Fruit fly (Drosophila melanogaster): ENCODE data around the gene Arglu1.

Arglu1 gene

DNA sequence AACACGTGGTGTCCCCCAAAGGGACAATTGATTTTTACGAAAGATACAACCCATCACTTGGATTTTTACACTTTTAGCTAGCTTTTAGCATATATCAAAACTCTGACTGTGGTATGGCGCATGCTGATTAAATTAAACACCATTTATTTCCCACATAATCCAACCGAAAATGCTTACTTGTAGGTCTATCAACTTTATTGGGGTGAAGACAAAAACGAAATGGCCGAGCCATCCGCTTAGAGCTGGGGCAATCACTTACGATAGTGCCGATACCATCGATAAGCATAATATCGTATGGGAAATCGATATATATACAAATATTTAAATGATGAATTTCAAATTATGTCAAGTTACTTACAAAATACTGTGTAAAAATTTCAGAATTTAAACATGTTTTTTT lies 40.6 kb downstream of the Arglu1 start, which contains the start of gene RpS2 (continued):
- peak; percentile 3 for TF ChIP-seq CG4328 (GFP tag; optimal IDR thresholded peaks at IDR 0.05)
- peak; percentile 77 for TF ChIP-seq CG9932 (GFP tag; IDR thresholded peaks at IDR 0.05)
- no peak for TF ChIP-seq Oli (tag; optimal IDR thresholded peaks at IDR 0.05)
- TF ChIP-seq psq (GFP tag; optimal IDR thresholded peaks at IDR 0.05): no peak

dm6 chr2L:9894871-9895364 lies 43.0 kb downstream of the Arglu1 start, which contains the start of gene Bka:
TSS of gene Bka (plus strand) at chr2L:9895287.
- TF ChIP-seq Ada2b (GFP tag; IDR thresholded peaks at IDR 0.05) (0 out of 2 replicates have a peak, but pooled peaks have one; percentile 10), grn (GFP tag; optimal IDR thresholded peaks at IDR 0.05) (no peak), pum (GFP tag; optimal IDR thresholded peaks at IDR 0.05) (no peak), CG4282 (GFP tag; optimal IDR thresholded peaks at IDR 0.05) (no peak), Aef1 (GFP tag; IDR thresholded peaks at IDR 0.05) (no peak), CG30403 (GFP tag; optimal IDR thresholded peaks at IDR 0.05) (peak; percentile 26), Lim3 (GFP tag; IDR thresholded peaks at IDR 0.05) (no peak), Dip3 (GFP tag; optimal IDR thresholded peaks at IDR 0.05) (no peak), ssp (GFP tag; IDR thresholded peaks at IDR 0.05) (no peak), abd-A (tag; optimal IDR thresholded peaks at IDR 0.05) (no peak), Mrtf (GFP tag; IDR thresholded peaks at IDR 0.05) (no peak), MBD-R2 (GFP tag; IDR thresholded peaks at IDR 0.05) (peak; percentile 65), CG12744 (GFP tag; optimal IDR thresholded peaks at IDR 0.05) (no peak), CG10979 (tag; optimal IDR thresholded peaks at IDR 0.05) (peak; percentile 59), dati (GFP tag; IDR thresholded peaks at IDR 0.05) (no peak), CG11504 (tag; optimal IDR thresholded peaks at IDR 0.05) (no peak), CG8281 (tag; optimal IDR thresholded peaks at IDR 0.05) (no peak), Scr (GFP tag; IDR thresholded peaks at IDR 0.05; ENCODE audit: partially characterized antibody) (peak; percentile 99), CG3995 (GFP tag; optimal IDR thresholded peaks at IDR 0.05) (peak; percentile 67), CG12219 (GFP tag; optimal IDR thresholded peaks at IDR 0.05) (peak; percentile 6), HLH4C (GFP tag; IDR thresholded peaks at IDR 0.05; ENCODE audit: partially characterized antibody) (peak; percentile 95), CG16815 (GFP tag; optimal IDR thresholded peaks at IDR 0.05) (no peak), trh (GFP tag; optimal IDR thresholded peaks at IDR 0.05) (no peak), CG3065 (GFP tag; optimal IDR thresholded peaks at IDR 0.05) (no peak), Gsc (GFP tag; IDR thresholded peaks at IDR 0.05) (no peak), D (optimal IDR thresholded peaks at IDR 0.05) (no peak), D (GFP tag; optimal IDR thresholded peaks at IDR 0.05) (no peak), exex (tag; optimal IDR thresholded peaks at IDR 0.05) (peak; percentile 46), GATAe (GFP tag; conservative IDR thresholded peaks at IDR 0.05) (no peak), CG1024 (GFP tag; IDR thresholded peaks at IDR 0.05) (no peak), Hmr (GFP tag; optimal IDR thresholded peaks at IDR 0.05) (peak; percentile 77), pb (GFP tag; optimal IDR thresholded peaks at IDR 0.05) (no peak), Ets65A (GFP tag) (no peak), br (optimal IDR thresholded peaks at IDR 0.05) (no peak), CG4617 (GFP tag; optimal IDR thresholded peaks at IDR 0.05; ENCODE audit: borderline replicate concordance) (peak; percentile 46), H2.0 (GFP tag; IDR thresholded peaks at IDR 0.05) (no peak), fd64A (GFP tag; optimal IDR thresholded peaks at IDR 0.05) (peak; percentile 18), slou (GFP tag; optimal IDR thresholded peaks at IDR 0.05) (no peak), ham (GFP tag; IDR thresholded peaks at IDR 0.05) (no peak), tgo (GFP tag; IDR thresholded peaks at IDR 0.05) (no peak), CG31441 (GFP tag; IDR thresholded peaks at IDR 0.05) (peak; percentile 62), CG7928 (GFP tag; optimal IDR thresholded peaks at IDR 0.05) (peak; percentile 51), Deaf1 (tag; optimal IDR thresholded peaks at IDR 0.05) (peak; percentile 66), Opbp (GFP tag; IDR thresholded peaks at IDR 0.05; ENCODE audit: partially characterized antibody) (peak; percentile 95), CG31388 (GFP tag; optimal IDR thresholded peaks at IDR 0.05) (no peak), CG13296 (GFP tag; optimal IDR thresholded peaks at IDR 0.05) (peak; percentile 73), CG4404 (GFP tag; IDR thresholded peaks at IDR 0.05) (no peak)
